Fruit fly (Drosophila melanogaster) whole organism, wandering third instar larva: ENCODE data around the gene Pfas.

Experiments used
- GATAd ChIP-seq: sonication (Bioruptor generic); optimal IDR thresholded peaks from 2 replicates; lab custom pipeline; 2016; ENCODE audit warnings: missing biosample characterization, missing genetic modification characterization
- Hr78 ChIP-seq: fragments of >200 bp; optimal IDR thresholded peaks from 2 replicates; lab custom pipeline; 2017; ENCODE audit warnings: missing biosample characterization, missing genetic modification characterization
- brk ChIP-seq: fragments of 200-800 bp; sonication (Bioruptor generic); optimal IDR thresholded peaks from 2 replicates; lab custom pipeline; 2016; ENCODE audit warnings: missing biosample characterization, mild to moderate bottlenecking, missing genetic modification characterization
- ey ChIP-seq: fragments of 200-800 bp; sonication (Bioruptor generic); optimal IDR thresholded peaks from 2 replicates; lab custom pipeline; 2016; ENCODE audit warnings: missing biosample characterization, missing genetic modification characterization
- fru ChIP-seq: fragments of 200-800 bp; sonication (Bioruptor generic); optimal IDR thresholded peaks from 3 replicates; lab custom pipeline; 2016; ENCODE audit warnings: missing biosample characterization, mild to moderate bottlenecking, missing genetic modification characterization
- lola ChIP-seq: fragments of >200 bp; optimal IDR thresholded peaks from 2 replicates; lab custom pipeline; 2017; ENCODE audit warnings: missing biosample characterization, missing genetic modification characterization
- pan ChIP-seq: fragments of >200 bp; optimal IDR thresholded peaks from 2 replicates; lab custom pipeline; 2017
- usp ChIP-seq: fragments of >200 bp; optimal IDR thresholded peaks from 2 replicates; lab custom pipeline; 2017; ENCODE audit warnings: missing biosample characterization, missing genetic modification characterization

- TF ChIP-seq usp (no peak), ey (GFP tag; lab: Kevin White, UChicago) (no peak), GATAd (GFP tag; lab: Kevin White, UChicago) (no peak), brk (GFP tag; lab: Kevin White, UChicago) (no peak), pan (no peak), Hr78 (GFP tag; lab: Kevin White, UChicago) (no peak), fru (GFP tag; lab: Kevin White, UChicago) (no peak), lola (GFP tag; lab: Kevin White, UChicago) (no peak)
Measured at dm6 chr2L:6048542-6048941, 2.7 kb upstream of the Pfas start, which contains the start of the genes CG34179 and slmo.
